Fruit fly (Drosophila melanogaster) whole organism, embryonic: ENCODE measurements around the gene sll.

Source experiments
- Adf1 ChIP-seq: fragments of 200-800 bp; sonication (Bioruptor generic); IDR thresholded peaks from 2 replicates; pipeline ENCODE4 v1.3.6; 2022; ENCODE audit warnings: missing biosample characterization, missing genetic modification characterization
- CG10366 ChIP-seq: fragments of 200-800 bp; sonication (Bioruptor generic); IDR thresholded peaks from 2 replicates; pipeline ENCODE4 v1.3.6; 2022; ENCODE audit warnings: missing biosample characterization, missing genetic modification characterization
- CG10431 ChIP-seq: fragments of 200-800 bp; sonication (Bioruptor generic); optimal IDR thresholded peaks from 3 replicates; lab custom pipeline; 2018; ENCODE audit warnings: missing biosample characterization, mild to moderate bottlenecking, missing genetic modification characterization
- CG11093 ChIP-seq: fragments of 200-800 bp; sonication (Bioruptor generic); IDR thresholded peaks from 3 replicates; pipeline ENCODE4 v1.3.6; 2022; ENCODE audit warnings: missing biosample characterization, missing genetic modification characterization
- CG12236 ChIP-seq: fragments of 200-800 bp; sonication (Bioruptor generic); optimal IDR thresholded peaks from 2 replicates; lab custom pipeline; 2016; ENCODE audit warnings: missing biosample characterization, missing genetic modification characterization
- CG13775 ChIP-seq: fragments of 200-800 bp; sonication (Bioruptor generic); optimal IDR thresholded peaks from 3 replicates; lab custom pipeline; 2017; ENCODE audit warnings: missing biosample characterization, mild to moderate bottlenecking, missing genetic modification characterization
- CG14014 ChIP-seq: fragments of 200-800 bp; sonication (Bioruptor generic); IDR thresholded peaks from 2 replicates; pipeline ENCODE4 v1.3.6; 2022; ENCODE audit warnings: missing biosample characterization, missing genetic modification characterization
- CG15073 ChIP-seq: fragments of 200-800 bp; sonication (Bioruptor generic); optimal IDR thresholded peaks from 2 replicates; lab custom pipeline; 2016; ENCODE audit warnings: missing biosample characterization, missing genetic modification characterization
- CG1529 ChIP-seq: fragments of 200-800 bp; sonication (Bioruptor generic); optimal IDR thresholded peaks from 3 replicates; lab custom pipeline; 2018; ENCODE audit warnings: missing biosample characterization, missing genetic modification characterization
- CG15601 ChIP-seq: fragments of 200-800 bp; sonication (Bioruptor generic); optimal IDR thresholded peaks from 3 replicates; lab custom pipeline; 2019; ENCODE audit warnings: missing biosample characterization, mild to moderate bottlenecking, missing genetic modification characterization, moderate library complexity
- CG15696 ChIP-seq: fragments of 200-800 bp; sonication (Bioruptor generic); optimal IDR thresholded peaks from 2 replicates; lab custom pipeline; 2019; ENCODE audit warnings: missing biosample characterization, mild to moderate bottlenecking, missing genetic modification characterization, moderate library complexity
- CG1602 ChIP-seq: fragments of 200-800 bp; sonication (Bioruptor generic); optimal IDR thresholded peaks from 3 replicates; lab custom pipeline; 2016; ENCODE audit warnings: missing biosample characterization, missing genetic modification characterization
- CG16813 ChIP-seq: fragments of 200-800 bp; sonication (Bioruptor generic); IDR thresholded peaks from 3 replicates; pipeline ENCODE4 v1.3.6; 2022; ENCODE audit warnings: missing biosample characterization, missing genetic modification characterization; ENCODE audit not compliant: partially characterized antibody
- CG16863 ChIP-seq: fragments of 200-800 bp; sonication (Bioruptor generic); optimal IDR thresholded peaks from 3 replicates; lab custom pipeline; 2016; ENCODE audit warnings: missing biosample characterization, missing genetic modification characterization
- CG17802 ChIP-seq: fragments of 200-800 bp; sonication (Bioruptor generic); optimal IDR thresholded peaks from 2 replicates; lab custom pipeline; 2018; ENCODE audit warnings: missing biosample characterization, mild to moderate bottlenecking, missing genetic modification characterization, moderate library complexity
- CG18619 ChIP-seq: fragments of 200-800 bp; sonication (Bioruptor generic); optimal IDR thresholded peaks from 3 replicates; lab custom pipeline; 2017; ENCODE audit warnings: missing biosample characterization, mild to moderate bottlenecking, missing genetic modification characterization
- CG2889 ChIP-seq: fragments of 200-800 bp; sonication (Bioruptor generic); IDR thresholded peaks from 3 replicates; pipeline ENCODE4 v1.3.6; 2022; ENCODE audit warnings: missing biosample characterization, missing genetic modification characterization
- CG34224 ChIP-seq: fragments of 200-800 bp; sonication (Bioruptor generic); IDR thresholded peaks from 3 replicates; pipeline ENCODE4 v1.3.6; 2022; ENCODE audit warnings: missing biosample characterization, missing genetic modification characterization; ENCODE audit not compliant: partially characterized antibody
- CG3847 ChIP-seq: fragments of 200-800 bp; sonication (Bioruptor generic); IDR thresholded peaks from 2 replicates; pipeline ENCODE4 v1.3.6; 2022; ENCODE audit warnings: missing biosample characterization, missing genetic modification characterization
- CG4707 ChIP-seq: fragments of 200-800 bp; sonication (Bioruptor generic); optimal IDR thresholded peaks from 2 replicates; lab custom pipeline; 2018; ENCODE audit warnings: missing biosample characterization, mild to moderate bottlenecking, missing genetic modification characterization, moderate library complexity
- CG5180 ChIP-seq: fragments of 200-800 bp; sonication (Bioruptor generic); optimal IDR thresholded peaks from 3 replicates; lab custom pipeline; 2017; ENCODE audit warnings: missing biosample characterization, missing genetic modification characterization, mild to moderate bottlenecking, moderate library complexity, missing genetic modification reagents
- CG7271 ChIP-seq: fragments of 200-800 bp; sonication (Bioruptor generic); optimal IDR thresholded peaks from 2 replicates; lab custom pipeline; 2018; ENCODE audit warnings: missing biosample characterization, mild to moderate bottlenecking, missing genetic modification characterization, moderate library complexity
- Chrac-16 ChIP-seq: fragments of 200-800 bp; sonication (Bioruptor generic); optimal IDR thresholded peaks from 3 replicates; lab custom pipeline; 2016; ENCODE audit warnings: missing biosample characterization, missing genetic modification characterization
- Fer3 ChIP-seq: fragments of 200-800 bp; sonication (Bioruptor generic); optimal IDR thresholded peaks from 2 replicates; lab custom pipeline; 2018; ENCODE audit warnings: missing biosample characterization, mild to moderate bottlenecking, missing genetic modification characterization, moderate library complexity
- HHEX ChIP-seq: fragments of 200-800 bp; sonication (Bioruptor generic); optimal IDR thresholded peaks from 3 replicates; lab custom pipeline; 2017; ENCODE audit warnings: missing biosample characterization, mild to moderate bottlenecking, missing genetic modification characterization, missing genetic modification reagents
- Lim3 ChIP-seq: fragments of 200-800 bp; sonication (Bioruptor generic); IDR thresholded peaks from 2 replicates; pipeline ENCODE4 v1.3.6; 2022; ENCODE audit warnings: missing biosample characterization, missing genetic modification characterization
- PHDP ChIP-seq: fragments of 200-800 bp; sonication (Bioruptor generic); optimal IDR thresholded peaks from 3 replicates; lab custom pipeline; 2018; ENCODE audit warnings: missing biosample characterization, mild to moderate bottlenecking, missing genetic modification characterization, moderate library complexity
- Spps ChIP-seq: fragments of 200-800 bp; sonication (Bioruptor generic); optimal IDR thresholded peaks from 2 replicates; lab custom pipeline; 2018; ENCODE audit warnings: missing biosample characterization, mild to moderate bottlenecking, missing genetic modification characterization
- Stat92E ChIP-seq, 3 experiments: fragments of >200 bp in 2 of 3; fragments of 200-800 bp in 1 of 3; sonication (Bioruptor generic) in 1 of 3; optimal IDR thresholded peaks; 2 replicates each; lab custom pipeline; 2017 to 2019; ENCODE audit warnings: missing biosample characterization in 3 of 3, missing genetic modification characterization in 3 of 3, mild to moderate bottlenecking in 1 of 3, moderate library complexity in 1 of 3
- bcd ChIP-seq: fragments of 200-800 bp; sonication (Bioruptor generic); optimal IDR thresholded peaks from 2 replicates; lab custom pipeline; 2017; ENCODE audit warnings: missing biosample characterization, mild to moderate bottlenecking, missing genetic modification characterization
- chif ChIP-seq, 2 experiments: fragments of 200-800 bp; sonication (Bioruptor generic); optimal IDR thresholded peaks; 3 replicates each; lab custom pipeline; 2016; ENCODE audit warnings: missing biosample characterization in 2 of 2, missing genetic modification characterization in 2 of 2
- crp ChIP-seq, 2 experiments: fragments of 200-800 bp; sonication (Bioruptor generic); optimal IDR thresholded peaks; 2 replicates in 1 of 2; 3 replicates in 1 of 2; lab custom pipeline; 2017; ENCODE audit warnings: missing biosample characterization in 2 of 2, missing genetic modification characterization in 2 of 2, mild to moderate bottlenecking in 1 of 2, moderate library complexity in 1 of 2
- dimm ChIP-seq: fragments of 200-800 bp; sonication (Bioruptor generic); IDR thresholded peaks from 2 replicates; pipeline ENCODE4 v1.3.6; 2022; ENCODE audit warnings: missing biosample characterization, missing genetic modification characterization
- dm ChIP-seq: fragments of 200-800 bp; sonication (Bioruptor generic); optimal IDR thresholded peaks from 3 replicates; lab custom pipeline; 2016; ENCODE audit warnings: missing biosample characterization, missing genetic modification characterization
- en ChIP-seq: fragments of 200-800 bp; sonication (Bioruptor generic); optimal IDR thresholded peaks from 2 replicates; lab custom pipeline; 2016; ENCODE audit warnings: missing biosample characterization, missing genetic modification characterization
- fd102C ChIP-seq: fragments of 200-800 bp; sonication (Bioruptor generic); optimal IDR thresholded peaks from 2 replicates; lab custom pipeline; 2018; ENCODE audit warnings: missing biosample characterization, mild to moderate bottlenecking, missing genetic modification characterization, moderate library complexity
- fd64A ChIP-seq: fragments of 200-800 bp; sonication (Bioruptor generic); optimal IDR thresholded peaks from 3 replicates; lab custom pipeline; 2018; ENCODE audit warnings: missing biosample characterization, mild to moderate bottlenecking, missing genetic modification characterization
- gce ChIP-seq: fragments of 200-800 bp; sonication (Bioruptor generic); IDR thresholded peaks from 3 replicates; pipeline ENCODE4 v1.3.6; 2022; ENCODE audit warnings: missing biosample characterization, missing genetic modification characterization
- gem ChIP-seq: fragments of 200-800 bp; sonication (Bioruptor generic); optimal IDR thresholded peaks from 2 replicates; lab custom pipeline; 2019; ENCODE audit warnings: missing biosample characterization, mild to moderate bottlenecking, missing genetic modification characterization, moderate library complexity
- gsb-n ChIP-seq: fragments of 200-800 bp; sonication (Bioruptor generic); optimal IDR thresholded peaks from 3 replicates; lab custom pipeline; 2018; ENCODE audit warnings: missing biosample characterization, mild to moderate bottlenecking, missing genetic modification characterization
- hbn ChIP-seq: fragments of 200-800 bp; sonication (Bioruptor generic); IDR thresholded peaks from 2 replicates; pipeline ENCODE4 v1.3.6; 2022; ENCODE audit warnings: missing biosample characterization, missing genetic modification characterization; ENCODE audit not compliant: partially characterized antibody
- ind ChIP-seq: fragments of 200-800 bp; sonication (Bioruptor generic); optimal IDR thresholded peaks from 3 replicates; lab custom pipeline; 2016; ENCODE audit warnings: missing biosample characterization, missing genetic modification characterization
- maf-S ChIP-seq: fragments of 200-800 bp; sonication (Bioruptor generic); optimal IDR thresholded peaks from 2 replicates; lab custom pipeline; 2016; ENCODE audit warnings: missing biosample characterization, missing genetic modification characterization
- odd ChIP-seq: fragments of 200-800 bp; sonication (Bioruptor generic); optimal IDR thresholded peaks from 2 replicates; lab custom pipeline; 2017; ENCODE audit warnings: missing biosample characterization, mild to moderate bottlenecking, missing genetic modification characterization
- peb ChIP-seq: fragments of 200-800 bp; sonication (Bioruptor generic); IDR thresholded peaks from 2 replicates; pipeline ENCODE4 v1.3.6; 2022; ENCODE audit warnings: missing biosample characterization, missing genetic modification characterization
- ranshi ChIP-seq: fragments of 200-800 bp; sonication (Bioruptor generic); IDR thresholded peaks from 2 replicates; pipeline ENCODE4 v1.3.6; 2022; ENCODE audit warnings: missing biosample characterization, missing genetic modification characterization
- repo ChIP-seq: fragments of 200-800 bp; sonication (Bioruptor generic); optimal IDR thresholded peaks from 2 replicates; lab custom pipeline; 2016; ENCODE audit warnings: missing biosample characterization, missing genetic modification characterization
- run ChIP-seq: fragments of 200-800 bp; sonication (Bioruptor generic); optimal IDR thresholded peaks from 3 replicates; lab custom pipeline; 2018; ENCODE audit warnings: missing biosample characterization, mild to moderate bottlenecking, missing genetic modification characterization
- sd ChIP-seq: fragments of 200-800 bp; sonication (Bioruptor generic); optimal IDR thresholded peaks from 3 replicates; lab custom pipeline; 2018; ENCODE audit warnings: missing biosample characterization, mild to moderate bottlenecking, missing genetic modification characterization, moderate library complexity
- slbo ChIP-seq: fragments of 200-800 bp; sonication (Bioruptor generic); IDR thresholded peaks from 2 replicates; pipeline ENCODE4 v1.3.6; 2022; ENCODE audit warnings: missing biosample characterization, missing genetic modification characterization
- sna ChIP-seq: fragments of 200-800 bp; sonication (Bioruptor generic); IDR thresholded peaks from 2 replicates; pipeline ENCODE4 v1.3.6; 2022; ENCODE audit warnings: missing biosample characterization, missing genetic modification characterization; ENCODE audit not compliant: partially characterized antibody

The sll gene

dm6 chr3R:17655040-17655439 lies 49.1 kb downstream of the sll start (continued):
- TF ChIP-seq Fer3 (tag; lab: Kevin White, UChicago) (peak; percentile 4), ranshi (GFP tag; lab: Robert Waterston, UW) (peak; percentile 16; the same call in 1 of the 2 replicates), run (tag; lab: Kevin White, UChicago) (no peak), ind (GFP tag; lab: Kevin White, UChicago) (no peak), CG13775 (GFP tag; lab: Kevin White, UChicago) (peak; percentile 39), gce (GFP tag; lab: Robert Waterston, UW) (no peak), CG7271 (peak; percentile 93), gsb-n (tag; lab: Kevin White, UChicago) (peak; percentile 38), bcd (peak; percentile 3), Stat92E (GFP tag; optimal IDR thresholded peaks at IDR 0.05; lab: Kevin White, UChicago) (no peak), crp (GFP tag; optimal IDR thresholded peaks at IDR 0.05; lab: Kevin White, UChicago) (no peak), fd64A (GFP tag; lab: Kevin White, UChicago) (peak; percentile 31), CG3847 (GFP tag; lab: Robert Waterston, UW) (no peak), CG11093 (no peak), CG18619 (GFP tag; lab: Kevin White, UChicago) (no peak), repo (no peak), Lim3 (GFP tag; lab: Robert Waterston, UW) (no peak), CG15696 (tag; lab: Kevin White, UChicago) (no peak), Spps (tag; lab: Kevin White, UChicago) (peak; percentile 24), CG15073 (GFP tag; lab: Kevin White, UChicago) (no peak), dm (GFP tag; lab: Kevin White, UChicago) (no peak), CG1602 (GFP tag; lab: Kevin White, UChicago) (no peak), en (GFP tag; lab: Kevin White, UChicago) (no peak), sna (GFP tag; lab: Robert Waterston, UW) (no peak), CG34224 (GFP tag; lab: Robert Waterston, UW) (no peak), Chrac-16 (GFP tag; lab: Kevin White, UChicago) (no peak), Adf1 (GFP tag; lab: Robert Waterston, UW) (no peak), CG16863 (GFP tag; lab: Kevin White, UChicago) (no peak), odd (GFP tag; lab: Kevin White, UChicago) (peak; percentile 63), PHDP (peak; percentile 64), CG15601 (tag; lab: Kevin White, UChicago) (no peak), CG17802 (tag; lab: Kevin White, UChicago) (no peak), gem (tag; lab: Kevin White, UChicago) (peak; percentile 9), HHEX (GFP tag; lab: Kevin White, UChicago) (peak; percentile 24), chif (GFP tag; optimal IDR thresholded peaks at IDR 0.05; lab: Kevin White, UChicago) (no peak), CG12236 (GFP tag; lab: Kevin White, UChicago) (no peak), CG5180 (GFP tag; lab: Kevin White, UChicago) (no peak), CG4707 (peak; percentile 47), maf-S (no peak), peb (GFP tag; lab: Robert Waterston, UW) (no peak), CG10431 (peak; percentile 27), hbn (GFP tag; lab: Robert Waterston, UW) (no peak), CG2889 (GFP tag; lab: Robert Waterston, UW) (no peak), CG14014 (GFP tag; lab: Robert Waterston, UW) (peak; percentile 24; the same call in 1 of the 2 replicates), fd102C (GFP tag; lab: Kevin White, UChicago) (peak; percentile 82), CG16813 (GFP tag; lab: Robert Waterston, UW) (no peak), sd (no peak), dimm (GFP tag; lab: Robert Waterston, UW) (0 out of 2 replicates have a peak, but pooled peaks have one; percentile 13), CG10366 (no peak), CG1529 (peak; percentile 37), slbo (no peak)
